Worm (Caenorhabditis elegans) whole organism, L4/young adult: ENCODE measurements around the gene nhr-46.

Experiments
- W03F9.2 ChIP-seq: fragments of 150-350 bp; optimal IDR thresholded peaks from 2 replicates; lab custom pipeline; 2014; ENCODE audit warnings: missing biosample characterization, missing genetic modification characterization
- dao-5 ChIP-seq: sonication (generic microtip); optimal IDR thresholded peaks from 2 replicates; lab custom pipeline; 2016; ENCODE audit warnings: missing genotype, missing genetic modification characterization, moderate library complexity, missing compliant biosample characterization
- him-1 ChIP-seq: sonication (generic microtip); optimal IDR thresholded peaks from 2 replicates; lab custom pipeline; 2016; ENCODE audit warnings: missing genotype, missing genetic modification reagents, missing genetic modification characterization, missing compliant biosample characterization

Gene nhr-46

DNA sequence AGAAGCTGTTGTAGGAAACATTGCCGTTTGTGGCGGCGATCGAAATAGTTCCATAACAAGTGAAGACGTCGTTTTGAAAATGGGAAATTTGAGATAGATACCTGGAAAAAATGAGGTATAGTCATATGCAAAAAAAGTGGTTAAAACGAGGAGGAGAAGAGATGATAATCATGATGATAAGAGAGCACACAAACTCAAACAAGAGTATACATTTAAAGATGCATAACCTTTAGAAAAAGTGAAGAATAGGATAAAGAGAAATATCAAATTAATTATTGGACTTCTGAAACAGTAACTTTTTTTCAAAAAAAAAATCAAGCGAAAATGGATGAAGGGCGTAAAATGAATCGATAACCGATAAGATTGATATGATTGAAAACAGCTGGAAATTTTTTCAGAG lies at the start of gene nhr-46:
nhr-46 (minus strand) TSS at position 101 of the 400 bp plus-strand sequence.
- no peak for TF ChIP-seq dao-5 (tag; lab: Kevin White, UChicago)
- TF ChIP-seq W03F9.2 (tag; lab: Kevin White, UChicago): no peak
- no peak for TF ChIP-seq him-1 (tag; lab: Kevin White, UChicago)

- TF ChIP-seq W03F9.2 (tag; lab: Kevin White, UChicago) (no peak), dao-5 (tag; lab: Kevin White, UChicago) (no peak), him-1 (tag; lab: Kevin White, UChicago) (no peak)
Measured at ce11 chrIV:5806909-5807308, 49.2 kb upstream of the nhr-46 start, which contains the start of gene lntl-1. Gene lntl-1, minus strand, starts transcription at chrIV:5807093.

ce11 chrIV:5806348-5806747 lies 48.7 kb upstream of the nhr-46 start:
- TF ChIP-seq dao-5 (tag; lab: Kevin White, UChicago) (no peak), W03F9.2 (tag; lab: Kevin White, UChicago) (no peak), him-1 (tag; lab: Kevin White, UChicago) (no peak)

DNA sequence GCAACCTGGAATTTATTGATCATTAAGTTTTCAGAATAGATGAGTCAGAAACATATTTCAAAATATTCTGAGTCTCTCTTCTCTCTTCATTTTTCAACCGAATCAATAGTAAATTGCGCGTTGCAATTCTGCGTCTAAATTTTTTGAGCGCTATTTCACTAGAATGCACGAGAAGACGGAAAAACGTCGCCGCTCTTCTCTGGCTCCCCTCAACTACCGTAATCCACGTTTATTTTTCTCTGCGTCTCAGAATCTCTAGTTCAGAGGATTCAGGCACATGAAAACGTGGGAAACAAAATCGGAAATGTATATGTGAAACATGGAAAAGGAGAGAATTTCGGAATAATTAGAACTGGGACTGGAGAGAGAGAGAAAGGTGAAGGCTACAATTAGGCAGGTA lies 47.8 kb upstream of the nhr-46 start:
- no peak for TF ChIP-seq him-1 (tag; lab: Kevin White, UChicago)
- no peak for TF ChIP-seq W03F9.2 (tag; lab: Kevin White, UChicago)
- TF ChIP-seq dao-5 (tag; lab: Kevin White, UChicago): no peak

DNA sequence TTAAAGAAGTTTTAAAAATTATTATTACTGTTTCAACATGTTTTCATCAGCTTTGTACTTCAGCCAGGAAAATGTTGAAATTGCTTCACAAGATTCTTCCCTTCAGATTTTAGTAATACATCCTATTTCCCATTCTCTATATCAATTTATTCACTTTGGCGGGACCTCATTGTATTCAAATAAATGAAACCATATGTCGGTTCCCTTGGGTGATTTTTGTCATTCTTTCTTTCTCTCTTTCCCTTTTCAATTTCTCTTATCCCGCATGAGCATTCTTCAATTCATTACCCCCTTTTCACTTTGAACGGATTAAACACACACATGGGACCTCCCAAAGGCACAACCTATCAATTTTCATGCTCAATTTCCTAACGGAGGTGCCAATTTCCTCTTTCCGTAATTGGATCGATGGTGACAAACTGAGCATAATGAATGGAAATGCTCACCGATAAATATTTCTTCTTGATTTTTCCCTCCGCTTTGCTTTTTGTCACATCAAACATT lies 45.9 kb upstream of the nhr-46 start:
- no peak for TF ChIP-seq W03F9.2 (tag; lab: Kevin White, UChicago)
- TF ChIP-seq him-1 (tag; lab: Kevin White, UChicago): no peak
- TF ChIP-seq dao-5 (tag; lab: Kevin White, UChicago): no peak

ce11 chrIV:5799577-5799976 lies 41.9 kb upstream of the nhr-46 start:
- TF ChIP-seq him-1 (tag; lab: Kevin White, UChicago): no peak
- no peak for TF ChIP-seq dao-5 (tag; lab: Kevin White, UChicago)
- no peak for TF ChIP-seq W03F9.2 (tag; lab: Kevin White, UChicago)

ce11 chrIV:5797153-5797552 lies 39.5 kb upstream of the nhr-46 start, which contains the start of gene C31H1.1:
Gene C31H1.1, plus strand, starts transcription at chrIV:5797453.
- TF ChIP-seq him-1 (tag; lab: Kevin White, UChicago) (no peak), W03F9.2 (tag; lab: Kevin White, UChicago) (no peak), dao-5 (tag; lab: Kevin White, UChicago) (no peak)

ce11 chrIV:5796694-5797093 lies 39.0 kb upstream of the nhr-46 start, which contains the start of gene C31H1.5:
Gene C31H1.5, minus strand, starts transcription at chrIV:5796794.
- TF ChIP-seq dao-5 (tag; lab: Kevin White, UChicago): no peak
- TF ChIP-seq W03F9.2 (tag; lab: Kevin White, UChicago): no peak

DNA sequence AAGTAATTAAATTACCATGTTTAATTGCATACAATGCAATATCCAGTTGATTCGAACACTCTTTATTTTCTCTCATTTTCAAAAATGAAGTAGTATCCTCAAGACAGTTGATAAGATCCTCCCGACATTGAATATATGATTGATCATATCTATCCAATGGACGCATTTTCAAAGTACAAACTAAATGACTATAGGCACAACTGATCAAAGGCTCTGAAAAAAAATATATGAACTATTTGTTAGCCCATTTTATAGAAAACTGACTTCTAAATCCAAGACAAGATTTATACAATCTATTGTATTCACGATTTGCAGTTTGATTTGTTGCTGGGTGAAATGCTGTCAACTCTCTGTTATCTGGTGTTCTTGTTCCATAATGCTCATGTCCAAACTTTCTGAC lies 37.8 kb upstream of the nhr-46 start:
- TF ChIP-seq W03F9.2 (tag; lab: Kevin White, UChicago) (no peak), him-1 (tag; lab: Kevin White, UChicago) (no peak), dao-5 (tag; lab: Kevin White, UChicago) (no peak)

- no peak for TF ChIP-seq W03F9.2 (tag; lab: Kevin White, UChicago)
- no peak for TF ChIP-seq him-1 (tag; lab: Kevin White, UChicago)
- TF ChIP-seq dao-5 (tag; lab: Kevin White, UChicago): no peak
Measured at ce11 chrIV:5790993-5791392, 33.3 kb upstream of the nhr-46 start, which contains the start of gene C31H1.2. Gene C31H1.2, plus strand, starts transcription at chrIV:5791293.

- TF ChIP-seq him-1 (tag; lab: Kevin White, UChicago) (no peak), W03F9.2 (tag; lab: Kevin White, UChicago) (no peak), dao-5 (tag; lab: Kevin White, UChicago) (no peak)
Measured at ce11 chrIV:5783675-5784074, 26.0 kb upstream of the nhr-46 start.

DNA sequence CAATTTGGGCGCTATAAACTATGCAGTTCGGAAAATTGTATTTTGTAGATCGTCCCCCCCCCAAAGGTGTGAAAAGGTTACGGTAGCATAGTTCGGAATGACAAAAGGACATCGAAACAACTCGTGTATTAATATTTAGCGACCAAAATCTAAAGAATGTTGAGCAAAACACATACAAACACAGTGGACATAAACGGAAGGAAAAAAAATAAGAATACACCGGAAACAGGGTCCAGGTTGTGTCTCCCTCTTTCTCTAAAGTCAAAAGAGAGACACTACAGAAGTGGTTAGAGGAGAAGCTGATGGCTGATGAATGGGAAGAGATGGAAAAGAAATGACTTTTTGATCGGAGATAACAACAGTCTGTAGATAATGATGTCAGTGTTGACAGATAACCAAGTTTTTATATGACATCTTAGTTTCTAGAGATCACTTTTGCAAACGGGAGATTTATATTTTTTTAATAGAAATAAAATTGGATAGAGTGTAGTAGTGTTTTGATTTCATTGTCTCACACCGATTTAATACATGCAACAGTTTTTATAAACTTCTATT lies 22.6 kb upstream of the nhr-46 start:
- TF ChIP-seq dao-5 (tag; lab: Kevin White, UChicago): no peak
- TF ChIP-seq W03F9.2 (tag; lab: Kevin White, UChicago): no peak
- no peak for TF ChIP-seq him-1 (tag; lab: Kevin White, UChicago)

ce11 chrIV:5779537-5779936 lies 21.9 kb upstream of the nhr-46 start:
- TF ChIP-seq W03F9.2 (tag; lab: Kevin White, UChicago): no peak
- TF ChIP-seq dao-5 (tag; lab: Kevin White, UChicago): no peak

DNA sequence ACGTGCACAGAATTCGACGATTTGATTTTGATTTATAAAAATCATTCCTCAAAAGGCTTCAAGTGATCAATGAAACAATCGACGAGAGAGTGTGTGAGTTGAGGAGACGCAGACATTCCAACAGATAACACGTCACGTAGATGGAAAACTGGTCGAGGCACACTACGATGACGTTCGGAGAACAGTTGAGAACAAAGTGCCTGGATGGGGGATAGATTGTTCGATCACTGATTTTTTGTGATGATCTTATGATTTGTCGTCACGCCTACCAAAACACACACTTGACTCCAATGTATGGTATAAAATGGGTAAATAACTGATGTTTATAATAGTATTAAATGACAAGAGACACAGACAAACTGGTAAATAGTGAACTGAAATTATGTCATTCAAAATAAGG lies 20.7 kb upstream of the nhr-46 start:
- TF ChIP-seq him-1 (tag; lab: Kevin White, UChicago): no peak
- no peak for TF ChIP-seq W03F9.2 (tag; lab: Kevin White, UChicago)
- no peak for TF ChIP-seq dao-5 (tag; lab: Kevin White, UChicago)
